Worm (Caenorhabditis elegans) whole organism, late embryonic: Measurements from ENCODE around the gene osm-5.

Source experiments
- C38D4.7 ChIP-seq: fragments of 200-800 bp; sonication (Bioruptor generic); optimal IDR thresholded peaks from 2 replicates; lab custom pipeline; 2018; ENCODE audit warnings: mild to moderate bottlenecking, missing genetic modification characterization, moderate library complexity, missing compliant biosample characterization
- F13H6.1 ChIP-seq: sonication (generic microtip); optimal IDR thresholded peaks from 2 replicates; lab custom pipeline; 2016; ENCODE audit warnings: missing genetic modification characterization, missing compliant biosample characterization
- Y22D7AL.16 ChIP-seq: sonication (generic microtip); optimal IDR thresholded peaks from 2 replicates; lab custom pipeline; 2016; ENCODE audit warnings: missing genetic modification characterization, missing compliant biosample characterization
- ama-1 ChIP-seq: fragments of 150-350 bp; optimal IDR thresholded peaks from 2 replicates; lab custom pipeline; 2014
- ceh-14 ChIP-seq: sonication (generic microtip); optimal IDR thresholded peaks from 2 replicates; lab custom pipeline; 2016; ENCODE audit warnings: missing genotype, missing genetic modification characterization, missing compliant biosample characterization
- ceh-18 ChIP-seq: sonication (generic microtip); optimal IDR thresholded peaks from 2 replicates; lab custom pipeline; 2016; ENCODE audit warnings: missing genetic modification characterization, missing compliant biosample characterization
- ceh-19 ChIP-seq: fragments of 200-800 bp; sonication (Bioruptor generic); optimal IDR thresholded peaks from 2 replicates; lab custom pipeline; 2018; ENCODE audit warnings: mild to moderate bottlenecking, missing genetic modification characterization, missing compliant biosample characterization
- ceh-2 ChIP-seq: sonication (generic microtip); optimal IDR thresholded peaks from 2 replicates; lab custom pipeline; 2016; ENCODE audit warnings: missing genotype, missing genetic modification characterization, missing compliant biosample characterization
- ceh-22 ChIP-seq: sonication (generic microtip); optimal IDR thresholded peaks from 2 replicates; lab custom pipeline; 2017; ENCODE audit warnings: missing biosample characterization, missing genetic modification characterization
- ceh-24 ChIP-seq: sonication (generic microtip); optimal IDR thresholded peaks from 2 replicates; lab custom pipeline; 2016; ENCODE audit warnings: mild to moderate bottlenecking, missing genetic modification characterization, missing compliant biosample characterization
- ceh-30 ChIP-seq: fragments of 150-350 bp; optimal IDR thresholded peaks from 2 replicates; lab custom pipeline; 2014; ENCODE audit warnings: missing biosample characterization, missing genetic modification characterization
- ceh-31 ChIP-seq: sonication (generic microtip); optimal IDR thresholded peaks from 2 replicates; lab custom pipeline; 2016; ENCODE audit warnings: missing genetic modification characterization, missing compliant biosample characterization
- ceh-34 ChIP-seq: sonication (generic microtip); optimal IDR thresholded peaks from 2 replicates; lab custom pipeline; 2016; ENCODE audit warnings: mild to moderate bottlenecking, missing genetic modification characterization, missing compliant biosample characterization
- ceh-45 ChIP-seq: fragments of 200-800 bp; sonication (Bioruptor generic); IDR thresholded peaks from 2 replicates; pipeline ENCODE4 v1.3.6; 2022; ENCODE audit warnings: missing genetic modification reagents, missing genetic modification characterization, missing compliant biosample characterization
- ceh-48 ChIP-seq: sonication (generic microtip); optimal IDR thresholded peaks from 2 replicates; lab custom pipeline; 2016; ENCODE audit warnings: missing genetic modification characterization, inconsistent platforms, missing compliant biosample characterization
- ceh-9 ChIP-seq: sonication (generic microtip); optimal IDR thresholded peaks from 2 replicates; lab custom pipeline; 2016; ENCODE audit warnings: mild to moderate bottlenecking, missing genetic modification characterization, inconsistent platforms, missing compliant biosample characterization
- che-1 ChIP-seq: sonication (generic microtip); optimal IDR thresholded peaks from 2 replicates; lab custom pipeline; 2016; ENCODE audit warnings: mild to moderate bottlenecking, missing genetic modification characterization, missing compliant biosample characterization
- dve-1 ChIP-seq: sonication (generic microtip); optimal IDR thresholded peaks from 2 replicates; lab custom pipeline; 2017; ENCODE audit warnings: antibody characterized with exemption, mild to moderate bottlenecking, missing genetic modification characterization, missing compliant biosample characterization
- ets-4 ChIP-seq: sonication (generic microtip); optimal IDR thresholded peaks from 2 replicates; lab custom pipeline; 2016; ENCODE audit warnings: missing genetic modification characterization, missing compliant biosample characterization
- eyg-1 ChIP-seq: sonication (generic microtip); optimal IDR thresholded peaks from 2 replicates; lab custom pipeline; 2016; ENCODE audit warnings: missing genotype, missing genetic modification characterization, missing compliant biosample characterization
- fax-1 ChIP-seq: sonication (generic microtip); optimal IDR thresholded peaks from 2 replicates; lab custom pipeline; 2016; ENCODE audit warnings: missing genotype, missing genetic modification characterization, missing compliant biosample characterization
- fkh-10 ChIP-seq: fragments of 150-350 bp; optimal IDR thresholded peaks from 2 replicates; lab custom pipeline; 2014; ENCODE audit warnings: missing biosample characterization, missing genetic modification reagents, missing genetic modification characterization
- fkh-6 ChIP-seq: sonication (generic microtip); optimal IDR thresholded peaks from 2 replicates; lab custom pipeline; 2016; ENCODE audit warnings: missing genetic modification characterization, missing compliant biosample characterization
- hlh-13 ChIP-seq: fragments of 200-800 bp; sonication (Bioruptor generic); optimal IDR thresholded peaks from 2 replicates; lab custom pipeline; 2018; ENCODE audit warnings: mild to moderate bottlenecking, missing genetic modification characterization, missing compliant biosample characterization
- hlh-15 ChIP-seq: sonication (generic microtip); optimal IDR thresholded peaks from 2 replicates; lab custom pipeline; 2016; ENCODE audit warnings: missing genetic modification characterization, missing compliant biosample characterization
- hlh-6 ChIP-seq: sonication (generic microtip); optimal IDR thresholded peaks from 2 replicates; lab custom pipeline; 2016; ENCODE audit warnings: missing genotype, missing genetic modification characterization, missing compliant biosample characterization
- hlh-8 ChIP-seq: sonication (generic microtip); optimal IDR thresholded peaks from 2 replicates; lab custom pipeline; 2016; ENCODE audit warnings: missing genotype, missing genetic modification characterization, missing compliant biosample characterization
- lim-6 ChIP-seq: sonication (generic microtip); optimal IDR thresholded peaks from 2 replicates; lab custom pipeline; 2016; ENCODE audit warnings: missing genetic modification characterization, missing compliant biosample characterization
- lin-11 ChIP-seq: fragments of 200-800 bp; sonication (Bioruptor generic); optimal IDR thresholded peaks from 2 replicates; lab custom pipeline; 2018; ENCODE audit warnings: mild to moderate bottlenecking, missing genetic modification characterization, missing compliant biosample characterization
- nhr-11 ChIP-seq: fragments of 150-350 bp; optimal IDR thresholded peaks from 2 replicates; lab custom pipeline; 2014; ENCODE audit warnings: missing biosample characterization, missing genetic modification characterization
- nhr-232 ChIP-seq: sonication (generic microtip); optimal IDR thresholded peaks from 2 replicates; lab custom pipeline; 2016; ENCODE audit warnings: missing genetic modification characterization, missing compliant biosample characterization
- npax-4 ChIP-seq: sonication (generic microtip); optimal IDR thresholded peaks from 2 replicates; lab custom pipeline; 2016; ENCODE audit warnings: missing genetic modification characterization, missing compliant biosample characterization
- odd-2 ChIP-seq: sonication (generic microtip); optimal IDR thresholded peaks from 2 replicates; lab custom pipeline; 2017; ENCODE audit warnings: antibody characterized with exemption, mild to moderate bottlenecking, missing genetic modification characterization, missing compliant biosample characterization
- pag-3 ChIP-seq: sonication (generic microtip); optimal IDR thresholded peaks from 2 replicates; lab custom pipeline; 2016; ENCODE audit warnings: missing compliant biosample characterization, missing genetic modification characterization, borderline replicate concordance
- pat-9 ChIP-seq: fragments of 200-800 bp; sonication (Bioruptor generic); optimal IDR thresholded peaks from 2 replicates; lab custom pipeline; 2018; ENCODE audit warnings: mild to moderate bottlenecking, missing genetic modification characterization, moderate library complexity, missing compliant biosample characterization
- pax-1 ChIP-seq: fragments of 150-350 bp; optimal IDR thresholded peaks from 2 replicates; lab custom pipeline; 2014; ENCODE audit warnings: missing biosample characterization, missing genetic modification characterization
- pha-4 ChIP-seq: fragments of 150-350 bp; optimal IDR thresholded peaks from 2 replicates; lab custom pipeline; 2018; ENCODE audit warnings: missing biosample characterization, missing genetic modification reagents, missing genetic modification characterization
- pqm-1 ChIP-seq: sonication (generic microtip); optimal IDR thresholded peaks from 2 replicates; lab custom pipeline; 2016; ENCODE audit warnings: missing genetic modification characterization, missing compliant biosample characterization
- pros-1 ChIP-seq: fragments of 150-350 bp; optimal IDR thresholded peaks from 2 replicates; lab custom pipeline; 2014; ENCODE audit warnings: missing biosample characterization, missing genetic modification reagents, missing genetic modification characterization
- ref-2 ChIP-seq: sonication (generic microtip); optimal IDR thresholded peaks from 2 replicates; lab custom pipeline; 2016; ENCODE audit warnings: missing genetic modification characterization, missing compliant biosample characterization
- rnt-1 ChIP-seq: sonication (generic microtip); optimal IDR thresholded peaks from 2 replicates; lab custom pipeline; 2016; ENCODE audit warnings: missing genetic modification characterization, missing compliant biosample characterization
- sdc-2 ChIP-seq: sonication (generic microtip); optimal IDR thresholded peaks from 2 replicates; lab custom pipeline; 2016; ENCODE audit warnings: missing genotype, missing genetic modification characterization, missing compliant biosample characterization
- sox-2 ChIP-seq: fragments of 200-800 bp; sonication (Bioruptor generic); IDR thresholded peaks from 2 replicates; pipeline ENCODE4 v1.3.6; 2022; ENCODE audit warnings: missing genetic modification reagents, missing genetic modification characterization, missing compliant biosample characterization
- sox-4 ChIP-seq: sonication (generic microtip); optimal IDR thresholded peaks from 2 replicates; lab custom pipeline; 2017; ENCODE audit warnings: mild to moderate bottlenecking, missing genetic modification characterization, inconsistent platforms, missing compliant biosample characterization
- syd-9 ChIP-seq: sonication (generic microtip); optimal IDR thresholded peaks from 2 replicates; lab custom pipeline; 2016; ENCODE audit warnings: mild to moderate bottlenecking, missing genetic modification characterization, moderate library complexity, missing compliant biosample characterization
- tbx-2 ChIP-seq: sonication (generic microtip); optimal IDR thresholded peaks from 2 replicates; lab custom pipeline; 2016; ENCODE audit warnings: missing genetic modification characterization, missing compliant biosample characterization
- tbx-7 ChIP-seq: sonication (generic microtip); optimal IDR thresholded peaks from 2 replicates; lab custom pipeline; 2016; ENCODE audit warnings: missing genotype, missing genetic modification characterization, missing compliant biosample characterization
- ttx-3 ChIP-seq: sonication (generic microtip); optimal IDR thresholded peaks from 2 replicates; lab custom pipeline; 2016; ENCODE audit warnings: missing genetic modification reagents, missing genetic modification characterization, missing compliant biosample characterization
- unc-3 ChIP-seq, 2 experiments: fragments of 200-800 bp in 1 of 2; sonication (Bioruptor generic) in 1 of 2; sonication (generic microtip) in 1 of 2; conservative IDR thresholded peaks in 1 of 2; optimal IDR thresholded peaks in 1 of 2; 2 replicates each; pipeline versions ENCODE4 v1.3.6 to Lab custom; 2016 to 2022; ENCODE audit warnings: missing compliant biosample characterization in 2 of 2, missing genetic modification characterization in 2 of 2, missing genetic modification reagents in 1 of 2
- unc-42 ChIP-seq: sonication (generic microtip); optimal IDR thresholded peaks from 2 replicates; lab custom pipeline; 2016; ENCODE audit warnings: missing genotype, missing genetic modification characterization, missing compliant biosample characterization
- unc-55 ChIP-seq: sonication (generic microtip); optimal IDR thresholded peaks from 2 replicates; lab custom pipeline; 2017; ENCODE audit warnings: missing biosample characterization, missing genetic modification reagents, missing genetic modification characterization
- unc-86 ChIP-seq: sonication (generic microtip); optimal IDR thresholded peaks from 2 replicates; lab custom pipeline; 2016; ENCODE audit warnings: missing genetic modification characterization, missing compliant biosample characterization
- ztf-16 ChIP-seq: sonication (generic microtip); optimal IDR thresholded peaks from 2 replicates; lab custom pipeline; 2017; ENCODE audit warnings: missing genetic modification characterization, missing compliant biosample characterization

Gene osm-5

DNA sequence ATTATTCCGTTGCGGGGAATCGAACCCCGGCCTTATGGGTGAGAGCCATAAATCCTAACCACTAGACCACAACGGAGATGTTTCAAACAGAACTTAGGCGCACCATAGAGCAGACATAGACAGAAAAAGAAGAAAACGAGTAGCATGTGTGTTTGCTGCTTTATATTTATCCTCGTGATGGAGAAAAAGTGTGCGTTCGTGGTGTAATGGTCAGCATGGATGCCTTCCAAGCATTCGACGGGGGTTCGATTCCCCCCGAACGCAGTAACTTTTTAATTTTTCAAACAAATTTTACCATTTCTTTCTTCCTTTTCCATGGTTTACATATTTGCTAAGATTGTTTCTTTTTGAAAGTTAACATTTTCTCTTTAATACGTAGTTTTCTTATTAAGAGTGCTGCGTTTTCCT, 51.9 kb downstream of the osm-5 start:
- TF ChIP-seq ztf-16 (tag; lab: Kevin White, UChicago) (peak; percentile 94), ceh-31 (peak; percentile 86), pat-9 (peak; percentile 92), tbx-7 (tag; lab: Kevin White, UChicago) (peak; percentile 37), ceh-14 (tag; lab: Kevin White, UChicago) (peak; percentile 96), che-1 (peak; percentile 95), pag-3 (tag; lab: Kevin White, UChicago) (peak; percentile 64), sox-2 (GFP tag; lab: Robert Waterston, UW) (peak; percentile 85), ceh-18 (tag; lab: Kevin White, UChicago) (peak; percentile 90), pax-1 (peak; percentile 60), ceh-9 (peak; percentile 97), hlh-8 (peak; percentile 93), ttx-3 (tag; lab: Kevin White, UChicago) (peak; percentile 95), nhr-232 (peak; percentile 90), ets-4 (tag; lab: Kevin White, UChicago) (peak; percentile 82), lin-11 (tag; lab: Kevin White, UChicago) (peak; percentile 89), sox-4 (tag; lab: Kevin White, UChicago) (peak; percentile 93), hlh-6 (tag; lab: Kevin White, UChicago) (peak; percentile 96), unc-86 (peak; percentile 95), ceh-19 (GFP tag; lab: Kevin White, UChicago) (peak; percentile 97), ceh-30 (tag; lab: Kevin White, UChicago) (peak; percentile 63), unc-42 (tag; lab: Kevin White, UChicago) (peak; percentile 68), pqm-1 (tag; lab: Kevin White, UChicago) (peak; percentile 93), eyg-1 (tag; lab: Kevin White, UChicago) (peak; percentile 77), ceh-24 (peak; percentile 94), sdc-2 (tag; lab: Kevin White, UChicago) (peak; percentile 93), hlh-13 (GFP tag; lab: Kevin White, UChicago) (peak; percentile 93), ceh-48 (peak; percentile 90), ceh-34 (tag; lab: Kevin White, UChicago) (peak; percentile 94), ama-1 (no peak), npax-4 (tag; lab: Kevin White, UChicago) (peak; percentile 93), lim-6 (peak; percentile 84), syd-9 (peak; percentile 95), hlh-15 (tag; lab: Kevin White, UChicago) (peak; percentile 95), nhr-11 (tag; lab: Kevin White, UChicago) (no peak), ceh-2 (tag; lab: Kevin White, UChicago) (peak; percentile 89), dve-1 (tag; lab: Kevin White, UChicago) (peak; percentile 98), pha-4 (tag; lab: Kevin White, UChicago) (no peak), tbx-2 (peak; percentile 91), fkh-10 (GFP tag; lab: Kevin White, UChicago) (peak; percentile 82), ref-2 (peak; percentile 94), pros-1 (tag; lab: Kevin White, UChicago) (no peak), unc-3 (GFP tag; conservative IDR thresholded peaks at IDR 0.05; lab: Robert Waterston, UW) (peak; percentile 92), unc-3 (tag; optimal IDR thresholded peaks at IDR 0.05; lab: Kevin White, UChicago) (peak; percentile 95), Y22D7AL.16 (peak; percentile 94), ceh-22 (no peak), ceh-45 (GFP tag; lab: Robert Waterston, UW) (peak; percentile 95), fkh-6 (tag; lab: Kevin White, UChicago) (peak; percentile 92), F13H6.1 (peak; percentile 92), fax-1 (tag; lab: Kevin White, UChicago) (peak; percentile 91), odd-2 (tag; lab: Kevin White, UChicago) (peak; percentile 57), C38D4.7 (GFP tag; lab: Kevin White, UChicago) (peak; percentile 93), rnt-1 (tag; lab: Kevin White, UChicago) (peak; percentile 97), unc-55 (GFP tag; lab: Kevin White, UChicago) (peak; percentile 24)
